Worm (Caenorhabditis elegans): Measurements from ENCODE around the gene nhr-197.

ce11 chrV:15721431-15721830 is 33.7 kb downstream of the nhr-197 start:
- no peak for TF ChIP-seq ceh-82 (tag; optimal IDR thresholded peaks at IDR 0.05)
- TF ChIP-seq mdt-29 (GFP tag; IDR thresholded peaks at IDR 0.05) = no peak
- no peak for TF ChIP-seq nhr-111 (GFP tag; optimal IDR thresholded peaks at IDR 0.05)
- TF ChIP-seq nhr-42 (GFP tag; IDR thresholded peaks at IDR 0.05) = no peak
- no peak for TF ChIP-seq dve-1 (tag; optimal IDR thresholded peaks at IDR 0.05; ENCODE audit: insufficient read depth)
- no peak for TF ChIP-seq nhr-11 (tag; optimal IDR thresholded peaks at IDR 0.05)
- TF ChIP-seq lin-1 (GFP tag; IDR thresholded peaks at IDR 0.05) = no peak
- no peak for TF ChIP-seq zag-1 (tag; optimal IDR thresholded peaks at IDR 0.05)
- no peak for TF ChIP-seq rbr-2 (tag; optimal IDR thresholded peaks at IDR 0.05)
- TF ChIP-seq aly-2 (tag; optimal IDR thresholded peaks at IDR 0.05) = no peak
- TF ChIP-seq lin-13 (GFP tag; optimal IDR thresholded peaks at IDR 0.05) = no peak
